Worm (Caenorhabditis elegans) whole organism, L3 larva: ENCODE data around the gene D2096.6.

Experiments
- R02D3.7 ChIP-seq: fragments of 150-350 bp; optimal IDR thresholded peaks from 2 replicates; lab custom pipeline; 2014; ENCODE audit warnings: missing biosample characterization, missing genetic modification characterization
- ama-1 ChIP-seq: fragments of 150-350 bp; optimal IDR thresholded peaks from 2 replicates; lab custom pipeline; 2018
- fkh-10 ChIP-seq: sonication (generic microtip); optimal IDR thresholded peaks from 2 replicates; lab custom pipeline; 2017; ENCODE audit warnings: missing biosample characterization, missing genetic modification reagents, missing genetic modification characterization
- fkh-2 ChIP-seq: fragments of 150-350 bp; optimal IDR thresholded peaks from 2 replicates; lab custom pipeline; 2014; ENCODE audit warnings: missing biosample characterization, missing genetic modification reagents, missing genetic modification characterization
- hmg-11 ChIP-seq: sonication (generic microtip); optimal IDR thresholded peaks from 2 replicates; lab custom pipeline; 2016; ENCODE audit warnings: missing genetic modification characterization, missing compliant biosample characterization
- mdl-1 ChIP-seq: fragments of 150-350 bp; optimal IDR thresholded peaks from 2 replicates; lab custom pipeline; 2014; ENCODE audit warnings: missing biosample characterization, missing genetic modification characterization
- nhr-11 ChIP-seq: fragments of 150-350 bp; optimal IDR thresholded peaks from 2 replicates; lab custom pipeline; 2014; ENCODE audit warnings: missing biosample characterization, missing genetic modification characterization
- nhr-12 ChIP-seq: fragments of 150-350 bp; optimal IDR thresholded peaks from 2 replicates; lab custom pipeline; 2014; ENCODE audit warnings: missing biosample characterization, missing genetic modification characterization
- nhr-25 ChIP-seq: sonication (generic microtip); optimal IDR thresholded peaks from 2 replicates; lab custom pipeline; 2017; ENCODE audit warnings: missing biosample characterization, missing genetic modification characterization
- tbx-2 ChIP-seq: sonication (generic microtip); optimal IDR thresholded peaks from 2 replicates; lab custom pipeline; 2016; ENCODE audit warnings: mild to moderate bottlenecking, missing genetic modification characterization, missing compliant biosample characterization
- unc-62 ChIP-seq: fragments of 150-350 bp; sonication (generic microtip); optimal IDR thresholded peaks from 4 replicates; lab custom pipeline; 2014; ENCODE audit warnings: missing biosample characterization, missing genetic modification reagents, missing genetic modification characterization
- zag-1 ChIP-seq: fragments of 150-350 bp; optimal IDR thresholded peaks from 2 replicates; lab custom pipeline; 2014; ENCODE audit warnings: missing biosample characterization, missing genetic modification characterization
- ztf-11 ChIP-seq: fragments of 150-350 bp; optimal IDR thresholded peaks from 2 replicates; lab custom pipeline; 2014; ENCODE audit warnings: missing biosample characterization, missing genetic modification characterization

DNA sequence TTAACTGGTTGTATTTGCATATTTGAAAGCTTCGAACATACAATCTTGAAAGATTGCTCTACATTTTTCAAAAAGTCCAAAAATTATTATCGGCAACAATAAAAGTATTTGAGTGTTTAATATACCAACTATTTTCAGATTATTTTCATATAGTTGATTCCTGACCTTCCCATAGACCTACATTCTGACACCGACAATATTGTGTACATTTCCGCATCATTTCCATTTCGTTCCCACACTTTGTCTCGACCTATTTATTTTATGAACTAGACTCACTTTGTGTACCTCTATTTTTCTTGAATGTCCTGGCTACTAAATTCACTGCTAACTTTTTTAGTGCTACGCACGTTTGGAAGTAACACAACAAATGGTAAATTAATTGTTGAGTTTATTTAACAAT lies 26.6 kb downstream of the D2096.6 start, which contains the start of gene lgc-5:
- TF ChIP-seq fkh-10 (GFP tag; lab: Kevin White, UChicago) (no peak), R02D3.7 (tag; lab: Kevin White, UChicago) (no peak), hmg-11 (no peak), zag-1 (tag; lab: Kevin White, UChicago) (no peak), ama-1 (lab: Kevin White, UChicago) (no peak), nhr-25 (tag; lab: Kevin White, UChicago) (no peak), tbx-2 (no peak), ztf-11 (no peak), nhr-11 (tag; lab: Kevin White, UChicago) (no peak), unc-62 (GFP tag; lab: Kevin White, UChicago) (no peak), mdl-1 (tag; lab: Kevin White, UChicago) (no peak), nhr-12 (tag; lab: Kevin White, UChicago) (no peak), fkh-2 (tag; lab: Kevin White, UChicago) (no peak)
